Worm (Caenorhabditis elegans) whole organism, young adult: ENCODE results near the gene srg-23.

Source experiments
- B0261.1 ChIP-seq: sonication (generic microtip); optimal IDR thresholded peaks from 2 replicates; lab custom pipeline; 2016; ENCODE audit warnings: mild to moderate bottlenecking, missing genetic modification characterization, moderate library complexity, missing compliant biosample characterization
- F22D6.2 ChIP-seq: sonication (generic microtip); optimal IDR thresholded peaks from 2 replicates; lab custom pipeline; 2016; ENCODE audit warnings: mild to moderate bottlenecking, missing genetic modification characterization, missing compliant biosample characterization
- F33H1.4 ChIP-seq: fragments of 200-800 bp; sonication (Bioruptor generic); IDR thresholded peaks from 2 replicates; pipeline ENCODE4 v1.3.6; 2022; ENCODE audit warnings: missing genetic modification reagents, missing genetic modification characterization, missing compliant biosample characterization
- F37B4.10 ChIP-seq: fragments of 200-800 bp; sonication (Bioruptor generic); IDR thresholded peaks from 2 replicates; pipeline ENCODE4 v1.3.6; 2022; ENCODE audit warnings: missing genetic modification characterization, missing compliant biosample characterization
- F39B2.1 ChIP-seq: fragments of 200-800 bp; sonication (Bioruptor generic); IDR thresholded peaks from 2 replicates; pipeline ENCODE4 v1.3.6; 2022; ENCODE audit warnings: missing genetic modification reagents, missing genetic modification characterization, missing compliant biosample characterization
- F57A8.1 ChIP-seq: fragments of 200-800 bp; sonication (Bioruptor generic); optimal IDR thresholded peaks from 2 replicates; lab custom pipeline; 2018; ENCODE audit warnings: mild to moderate bottlenecking, missing genetic modification characterization, moderate library complexity, missing compliant biosample characterization
- T26A5.8 ChIP-seq: sonication (generic microtip); optimal IDR thresholded peaks from 2 replicates; lab custom pipeline; 2016; ENCODE audit warnings: missing genetic modification characterization, missing compliant biosample characterization
- Y53F4B.3 ChIP-seq: fragments of 200-800 bp; sonication (Bioruptor generic); IDR thresholded peaks from 2 replicates; pipeline ENCODE4 v1.3.6; 2022; ENCODE audit warnings: missing genetic modification reagents, missing genetic modification characterization, missing compliant biosample characterization
- Y53G8AR.9 ChIP-seq: fragments of 200-800 bp; sonication (Bioruptor generic); conservative IDR thresholded peaks from 2 replicates; pipeline ENCODE4 v1.3.6; 2022; ENCODE audit warnings: missing genetic modification reagents, missing genetic modification characterization, missing compliant biosample characterization
- Y67H2A.10 ChIP-seq: fragments of 200-800 bp; sonication (Bioruptor generic); conservative IDR thresholded peaks from 2 replicates; pipeline ENCODE4 v1.3.6; 2022; ENCODE audit warnings: missing genetic modification reagents, missing genetic modification characterization, missing compliant biosample characterization
- ZK185.1 ChIP-seq: sonication (generic microtip); optimal IDR thresholded peaks from 2 replicates; lab custom pipeline; 2016; ENCODE audit warnings: mild to moderate bottlenecking, missing genetic modification characterization, missing compliant biosample characterization; ENCODE audit not compliant: poor library complexity, severe bottlenecking
- athp-1 ChIP-seq: sonication (generic microtip); optimal IDR thresholded peaks from 2 replicates; lab custom pipeline; 2017; ENCODE audit warnings: mild to moderate bottlenecking, missing genetic modification characterization, missing compliant biosample characterization
- attf-3 ChIP-seq: fragments of 200-800 bp; sonication (Bioruptor generic); conservative IDR thresholded peaks from 2 replicates; pipeline ENCODE4 v1.3.6; 2022; ENCODE audit warnings: missing genetic modification reagents, missing genetic modification characterization, missing compliant biosample characterization
- bed-1 ChIP-seq: fragments of 200-800 bp; sonication (Bioruptor generic); IDR thresholded peaks from 2 replicates; pipeline ENCODE4 v1.3.6; 2022; ENCODE audit warnings: missing genetic modification reagents, missing genetic modification characterization, missing compliant biosample characterization
- ceh-27 ChIP-seq: fragments of 200-800 bp; sonication (Bioruptor generic); optimal IDR thresholded peaks from 2 replicates; lab custom pipeline; 2018; ENCODE audit warnings: mild to moderate bottlenecking, missing genetic modification characterization, moderate library complexity, missing compliant biosample characterization
- ceh-91 ChIP-seq: fragments of 200-800 bp; sonication (Bioruptor generic); IDR thresholded peaks from 2 replicates; pipeline ENCODE4 v1.3.6; 2022; ENCODE audit warnings: missing genetic modification reagents, missing genetic modification characterization, missing compliant biosample characterization
- dox-1 ChIP-seq: fragments of 200-800 bp; sonication (Bioruptor generic); IDR thresholded peaks from 2 replicates; pipeline ENCODE4 v1.3.6; 2022; ENCODE audit warnings: missing genetic modification reagents, missing genetic modification characterization, missing compliant biosample characterization
- efl-1 ChIP-seq: fragments of 150-350 bp; optimal IDR thresholded peaks from 2 replicates; lab custom pipeline; 2014; ENCODE audit warnings: missing biosample characterization, missing genetic modification reagents, missing genetic modification characterization
- egl-44 ChIP-seq: fragments of 200-800 bp; sonication (Bioruptor generic); IDR thresholded peaks from 2 replicates; pipeline ENCODE4 v1.3.6; 2022; ENCODE audit warnings: missing genetic modification reagents, missing genetic modification characterization, missing compliant biosample characterization
- ets-4 ChIP-seq: fragments of 200-800 bp; sonication (Bioruptor generic); optimal IDR thresholded peaks from 2 replicates; lab custom pipeline; 2018; ENCODE audit warnings: mild to moderate bottlenecking, missing genetic modification characterization, missing compliant biosample characterization
- him-1 ChIP-seq: sonication (generic microtip); optimal IDR thresholded peaks from 2 replicates; lab custom pipeline; 2016; ENCODE audit warnings: missing genotype, missing genetic modification reagents, missing genetic modification characterization, missing compliant biosample characterization
- lag-1 ChIP-seq: fragments of 200-800 bp; sonication (Bioruptor generic); IDR thresholded peaks from 2 replicates; pipeline ENCODE4 v1.3.6; 2022; ENCODE audit warnings: missing genetic modification reagents, missing genetic modification characterization, missing compliant biosample characterization
- lin-35 ChIP-seq, 3 experiments: fragments of 150-350 bp in 2 of 3; sonication (generic microtip) in 1 of 3; optimal IDR thresholded peaks; 2 replicates each; lab custom pipeline; 2014 to 2018; ENCODE audit warnings: missing biosample characterization in 3 of 3, missing genetic modification characterization in 3 of 3, missing genetic modification reagents in 3 of 3
- lin-40 ChIP-seq: sonication (generic microtip); optimal IDR thresholded peaks from 2 replicates; lab custom pipeline; 2016; ENCODE audit warnings: missing genetic modification characterization, mild to moderate bottlenecking, missing compliant biosample characterization, missing genotype, missing genetic modification reagents
- lin-54 ChIP-seq: fragments of 200-800 bp; sonication (Bioruptor generic); optimal IDR thresholded peaks from 2 replicates; lab custom pipeline; 2018; ENCODE audit warnings: mild to moderate bottlenecking, missing genetic modification characterization, missing compliant biosample characterization
- lsl-1 ChIP-seq: fragments of 200-800 bp; sonication (Bioruptor generic); optimal IDR thresholded peaks from 2 replicates; lab custom pipeline; 2018; ENCODE audit warnings: mild to moderate bottlenecking, missing genetic modification characterization, moderate library complexity, missing compliant biosample characterization
- madf-3 ChIP-seq: fragments of 200-800 bp; sonication (Bioruptor generic); IDR thresholded peaks from 2 replicates; pipeline ENCODE4 v1.3.6; 2022; ENCODE audit warnings: missing genetic modification reagents, missing genetic modification characterization, missing compliant biosample characterization
- madf-6 ChIP-seq: fragments of 200-800 bp; sonication (Bioruptor generic); IDR thresholded peaks from 2 replicates; pipeline ENCODE4 v1.3.6; 2022; ENCODE audit warnings: missing genetic modification reagents, missing genetic modification characterization, missing compliant biosample characterization
- madf-8 ChIP-seq: fragments of 200-800 bp; sonication (Bioruptor generic); conservative IDR thresholded peaks from 2 replicates; pipeline ENCODE4 v1.3.6; 2022; ENCODE audit warnings: missing genetic modification reagents, missing genetic modification characterization, missing compliant biosample characterization
- mel-28 ChIP-seq: sonication (generic microtip); optimal IDR thresholded peaks from 2 replicates; lab custom pipeline; 2016; ENCODE audit warnings: borderline replicate concordance, mild to moderate bottlenecking, missing genetic modification characterization, missing compliant biosample characterization
- nfya-2 ChIP-seq: fragments of 200-800 bp; sonication (Bioruptor generic); IDR thresholded peaks from 2 replicates; pipeline ENCODE4 v1.3.6; 2022; ENCODE audit warnings: missing genetic modification reagents, missing genetic modification characterization, missing compliant biosample characterization
- nhr-27 ChIP-seq: fragments of 200-800 bp; sonication (Bioruptor generic); optimal IDR thresholded peaks from 2 replicates; lab custom pipeline; 2018; ENCODE audit warnings: mild to moderate bottlenecking, missing genetic modification characterization, moderate library complexity, missing compliant biosample characterization
- repo-1 ChIP-seq: sonication (generic microtip); optimal IDR thresholded peaks from 2 replicates; lab custom pipeline; 2017; ENCODE audit warnings: mild to moderate bottlenecking, missing genetic modification characterization, missing compliant biosample characterization
- rpc-1 ChIP-seq, 2 experiments: fragments of 150-350 bp in 1 of 2; sonication (generic microtip) in 1 of 2; optimal IDR thresholded peaks; 2 replicates each; lab custom pipeline; 2014 to 2018; ENCODE audit warnings: missing biosample characterization in 1 of 2, missing genetic modification characterization in 1 of 2, missing genetic modification reagents in 1 of 2, missing genotype in 1 of 2
- sdz-38 ChIP-seq: sonication (generic microtip); optimal IDR thresholded peaks from 2 replicates; lab custom pipeline; 2016; ENCODE audit warnings: missing genotype, missing genetic modification characterization, missing compliant biosample characterization
- snpc-1.1 ChIP-seq: sonication (generic microtip); optimal IDR thresholded peaks from 2 replicates; lab custom pipeline; 2017; ENCODE audit warnings: missing genetic modification characterization, mild to moderate bottlenecking, missing compliant biosample characterization, antibody characterized with exemption, moderate library complexity, missing genotype, missing genetic modification reagents; ENCODE audit not compliant: insufficient read depth
- snpc-3.4 ChIP-seq: sonication (generic microtip); optimal IDR thresholded peaks from 2 replicates; lab custom pipeline; 2017; ENCODE audit warnings: missing genetic modification characterization, mild to moderate bottlenecking, missing compliant biosample characterization, antibody characterized with exemption, moderate library complexity, missing genotype, missing genetic modification reagents
- snpc-4 ChIP-seq, 5 experiments: fragments of 150-350 bp in 1 of 5; sonication (generic microtip) in 4 of 5; optimal IDR thresholded peaks; 2 replicates each; lab custom pipeline; 2014 to 2018; ENCODE audit warnings: missing genetic modification characterization in 5 of 5, missing biosample characterization in 3 of 5, antibody characterized with exemption in 2 of 5, mild to moderate bottlenecking in 2 of 5, missing compliant biosample characterization in 2 of 5, missing genotype in 2 of 5, moderate library complexity in 2 of 5, missing genetic modification reagents in 1 of 5
- tbp1 ChIP-seq: fragments of 200-800 bp; sonication (Bioruptor generic); optimal IDR thresholded peaks from 2 replicates; lab custom pipeline; 2018; ENCODE audit warnings: mild to moderate bottlenecking, missing genetic modification characterization, missing compliant biosample characterization
- tlf-1 ChIP-seq: fragments of 200-800 bp; sonication (Bioruptor generic); optimal IDR thresholded peaks from 2 replicates; lab custom pipeline; 2018; ENCODE audit warnings: mild to moderate bottlenecking, missing genetic modification characterization, missing compliant biosample characterization
- unc-62 ChIP-seq: fragments of 150-350 bp; optimal IDR thresholded peaks from 2 replicates; lab custom pipeline; 2014; ENCODE audit warnings: missing biosample characterization, missing genetic modification reagents, missing genetic modification characterization
- xnd-1 ChIP-seq: sonication (generic microtip); optimal IDR thresholded peaks from 2 replicates; lab custom pipeline; 2016; ENCODE audit warnings: missing genotype, missing genetic modification reagents, missing genetic modification characterization, missing compliant biosample characterization
- zfh-2 ChIP-seq: fragments of 200-800 bp; sonication (Bioruptor generic); conservative IDR thresholded peaks from 2 replicates; pipeline ENCODE4 v1.3.6; 2022; ENCODE audit warnings: missing genetic modification reagents, missing genetic modification characterization, missing compliant biosample characterization

Gene srg-23

DNA sequence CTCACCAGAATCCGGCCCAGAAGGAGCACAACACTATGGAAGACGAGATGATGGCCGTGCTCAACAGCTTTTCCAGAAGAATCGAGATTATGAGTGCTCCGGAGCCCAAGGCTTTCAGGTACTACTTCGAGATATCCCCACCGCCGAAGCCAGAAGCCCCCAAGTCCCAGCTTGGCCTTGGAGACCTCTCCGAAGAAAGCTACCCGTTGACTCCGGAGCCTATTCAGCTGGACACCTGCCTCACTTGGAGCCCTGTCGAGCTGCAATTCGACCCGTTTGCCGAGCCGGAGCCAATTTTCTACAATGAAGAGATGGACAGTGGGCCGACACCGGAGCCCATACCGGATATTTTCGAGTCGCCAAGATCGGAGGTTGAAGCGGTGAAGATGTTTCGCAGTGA, 34.4 kb downstream of the srg-23 start:
- TF ChIP-seq zfh-2 (peak; percentile 63), F22D6.2 (tag; lab: Kevin White, UChicago) (no peak), ets-4 (GFP tag; lab: Kevin White, UChicago) (no peak), tbp1 (GFP tag; lab: Kevin White, UChicago) (no peak), Y53F4B.3 (GFP tag; lab: Robert Waterston, UW) (no peak), athp-1 (no peak), madf-3 (GFP tag; lab: Robert Waterston, UW) (no peak), mel-28 (tag; lab: Kevin White, UChicago) (no peak)
- TF ChIP-seq, all 124 proteins: peak for 1

- TF ChIP-seq F57A8.1, result no peak
- TF ChIP-seq snpc-4 (GFP tag; optimal IDR thresholded peaks at IDR 0.05; lab: Kevin White, UChicago), result no peak
- no peak for TF ChIP-seq snpc-4 (tag; optimal IDR thresholded peaks at IDR 0.05; lab: Kevin White, UChicago)
Measured at ce11 chrII:3060782-3061181, 35.2 kb downstream of the srg-23 start, which contains the start of gene Y25C1A.6. TSS of gene Y25C1A.6 (plus strand) at chrII:3061082.

DNA sequence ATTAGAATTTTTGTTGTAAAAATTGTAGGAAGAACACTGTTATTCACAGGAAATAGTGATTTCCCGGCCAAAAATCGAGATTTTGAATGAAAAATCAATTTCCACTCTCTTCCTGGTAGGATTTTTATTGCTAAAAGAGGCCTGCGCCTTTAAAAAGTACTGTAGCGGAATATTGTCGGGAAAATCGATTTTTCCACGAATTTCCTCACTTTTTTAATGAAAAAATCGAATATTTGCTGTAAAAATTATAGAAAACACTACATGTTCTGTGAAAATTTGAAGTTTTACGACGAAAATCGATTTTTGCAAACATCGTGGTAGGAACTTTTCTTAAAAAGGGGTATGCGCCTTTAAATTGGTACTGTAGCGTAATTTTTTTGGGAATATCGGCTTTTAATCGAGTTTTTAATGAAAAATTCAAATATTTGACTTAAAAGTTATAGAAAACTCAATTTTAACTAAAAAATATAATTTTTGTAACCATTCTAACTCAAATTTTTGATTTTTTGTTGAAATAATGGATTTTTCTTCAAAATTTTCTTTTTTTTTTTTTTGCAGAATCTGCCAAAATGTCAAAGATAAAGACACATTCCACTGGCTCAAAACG, 39.6 kb downstream of the srg-23 start, which contains the start of gene lin-8:
Gene lin-8, plus strand, starts transcription at position 557 of the 607 bp plus-strand sequence.
- TF ChIP-seq him-1 (tag; lab: Kevin White, UChicago), result peak; percentile 76
- TF ChIP-seq lin-35 (GFP tag; optimal IDR thresholded peaks at IDR 0.05; lab: Kevin White, UChicago), result no peak
- TF ChIP-seq attf-3 (GFP tag; lab: Robert Waterston, UW), result no peak
- no peak for TF ChIP-seq efl-1 (GFP tag; lab: Kevin White, UChicago)
- TF ChIP-seq F39B2.1 (GFP tag; lab: Robert Waterston, UW), result no peak
- TF ChIP-seq F37B4.10, result no peak
- TF ChIP-seq lin-54 (GFP tag; lab: Kevin White, UChicago), result no peak
- TF ChIP-seq xnd-1 (tag; lab: Kevin White, UChicago), result peak; percentile 96
- peak; percentile 40 for TF ChIP-seq snpc-3.4 (tag; lab: Kevin White, UChicago)
- TF ChIP-seq unc-62 (GFP tag; lab: Kevin White, UChicago), result no peak
- TF ChIP-seq zfh-2, result no peak
- TF ChIP-seq tbp1 (GFP tag; lab: Kevin White, UChicago), result peak; percentile 40
- TF ChIP-seq madf-8 (GFP tag; lab: Robert Waterston, UW), result peak; percentile 78
- TF ChIP-seq lsl-1 (GFP tag; lab: Kevin White, UChicago), result peak; percentile 100
- TF ChIP-seq lin-40 (tag; lab: Kevin White, UChicago), result no peak
- no peak for TF ChIP-seq madf-3 (GFP tag; lab: Robert Waterston, UW)
- TF ChIP-seq sdz-38 (tag; lab: Kevin White, UChicago), result no peak
- TF ChIP-seq nhr-27 (tag; lab: Kevin White, UChicago), result no peak
- TF ChIP-seq snpc-1.1 (tag; lab: Kevin White, UChicago), result no peak
- peak; percentile 5 for TF ChIP-seq tlf-1 (GFP tag; lab: Kevin White, UChicago)
- TF ChIP-seq ZK185.1, result no peak
- TF ChIP-seq ceh-91 (GFP tag; lab: Robert Waterston, UW), result peak; percentile 75
- no peak for TF ChIP-seq egl-44 (GFP tag; lab: Robert Waterston, UW)
- TF ChIP-seq madf-6 (GFP tag; lab: Robert Waterston, UW), result peak; percentile 90
- TF ChIP-seq F33H1.4 (GFP tag; lab: Robert Waterston, UW), result peak; percentile 84
- TF ChIP-seq Y67H2A.10 (GFP tag; lab: Robert Waterston, UW), result no peak
- peak; percentile 2 for TF ChIP-seq B0261.1 (tag; lab: Kevin White, UChicago)
- no peak for TF ChIP-seq lag-1 (GFP tag; lab: Robert Waterston, UW)
- no peak for TF ChIP-seq rpc-1 (optimal IDR thresholded peaks at IDR 0.05; lab: Kevin White, UChicago)
- no peak for TF ChIP-seq rpc-1 (tag; optimal IDR thresholded peaks at IDR 0.05; lab: Kevin White, UChicago)
- no peak for TF ChIP-seq ceh-27 (GFP tag; lab: Kevin White, UChicago)
- TF ChIP-seq dox-1, result peak; percentile 48; the same call in 1 of the 2 replicates
- TF ChIP-seq repo-1 (tag; lab: Kevin White, UChicago), result no peak
- TF ChIP-seq T26A5.8 (tag; lab: Kevin White, UChicago), result no peak
- no peak for TF ChIP-seq bed-1 (GFP tag; lab: Robert Waterston, UW)
- TF ChIP-seq nfya-2 (GFP tag; lab: Robert Waterston, UW), result no peak
- no peak for TF ChIP-seq Y53G8AR.9 (GFP tag; lab: Robert Waterston, UW)
